Worm (Caenorhabditis elegans): Measurements from ENCODE around the gene C33H5.1.

DNA sequence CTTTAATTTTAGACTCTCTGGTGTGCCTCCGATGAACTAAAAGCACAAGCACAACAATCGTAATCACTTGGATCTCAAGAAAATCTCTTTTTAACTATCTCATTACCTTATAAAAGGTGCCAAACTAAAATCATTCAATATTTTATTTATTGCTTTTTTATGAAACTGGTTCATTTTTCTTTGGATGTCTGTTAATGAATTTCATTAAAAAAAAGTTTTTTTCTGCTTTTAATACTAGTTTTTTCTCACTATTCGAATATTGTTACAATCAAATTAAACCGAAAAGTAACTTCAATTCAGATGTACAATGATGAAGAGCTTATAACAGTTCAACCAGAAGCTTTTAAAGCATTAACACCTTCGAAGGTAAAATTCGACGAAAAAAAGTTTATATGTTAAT is 33.0 kb upstream of the C33H5.1 start, which contains the start of gene swd-2.1:
- TF ChIP-seq snpc-1.2 (GFP tag; IDR thresholded peaks at IDR 0.05) (no peak), lin-13 (GFP tag; optimal IDR thresholded peaks at IDR 0.05) (no peak), ZK546.5 (tag; optimal IDR thresholded peaks at IDR 0.05) (no peak), lin-29 (GFP tag; IDR thresholded peaks at IDR 0.05) (no peak), nhr-11 (tag; optimal IDR thresholded peaks at IDR 0.05) (no peak), attf-4 (tag; optimal IDR thresholded peaks at IDR 0.05) (no peak), nhr-25 (tag; optimal IDR thresholded peaks at IDR 0.05; ENCODE audit: borderline replicate concordance, insufficient read depth) (no peak), unc-39 (tag; optimal IDR thresholded peaks at IDR 0.05) (no peak)
